Fruit fly (Drosophila melanogaster): ENCODE results near the gene Cox11.

Gene Cox11

DNA sequence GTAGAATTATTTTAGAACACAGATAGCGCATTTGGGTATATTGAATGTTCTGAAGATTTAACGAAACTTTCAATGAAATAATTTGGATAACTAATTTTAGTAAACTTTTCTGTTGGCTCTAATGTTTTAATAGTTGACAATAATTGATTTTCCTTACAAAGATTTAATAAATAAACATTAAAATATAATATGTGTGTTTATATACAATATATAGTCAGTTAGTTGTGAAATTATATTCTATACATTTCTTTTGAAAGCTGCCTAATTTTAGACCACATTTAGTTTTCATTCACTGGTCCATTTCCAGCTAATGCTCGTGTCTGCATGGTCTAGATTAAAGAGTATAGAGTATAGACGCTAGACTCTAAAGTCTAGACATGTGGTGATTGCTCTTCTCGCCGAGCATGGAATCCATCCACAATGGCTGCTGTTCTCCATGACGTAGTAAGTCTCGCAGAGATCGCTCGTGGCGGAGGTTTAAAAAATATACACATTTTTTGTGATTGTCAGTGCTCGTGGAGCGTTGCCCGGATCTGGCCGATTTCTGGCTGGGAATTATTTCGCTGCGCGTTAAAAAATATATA, 32.1 kb downstream of the Cox11 start, which contains the start of gene GluRIIB (continued):
- TF ChIP-seq slou (GFP tag; optimal IDR thresholded peaks at IDR 0.05) = no peak
- no peak for TF ChIP-seq Abd-B (GFP tag; optimal IDR thresholded peaks at IDR 0.05)
- no peak for TF ChIP-seq CG14860 (GFP tag; IDR thresholded peaks at IDR 0.05; ENCODE audit: partially characterized antibody)
- TF ChIP-seq dmrt99B (tag; optimal IDR thresholded peaks at IDR 0.05) = peak; percentile 56
- TF ChIP-seq hth (optimal IDR thresholded peaks at IDR 0.05) = no peak
- no peak for TF ChIP-seq yki (optimal IDR thresholded peaks at IDR 0.05)
- TF ChIP-seq nerfin-1 (tag; optimal IDR thresholded peaks at IDR 0.05) = no peak
- no peak for TF ChIP-seq CG18599 (GFP tag; optimal IDR thresholded peaks at IDR 0.05)
- TF ChIP-seq CG7556 (GFP tag; optimal IDR thresholded peaks at IDR 0.05) = peak; percentile 12
- no peak for TF ChIP-seq Awh (GFP tag; IDR thresholded peaks at IDR 0.05)
- no peak for TF ChIP-seq CG4404 (GFP tag; IDR thresholded peaks at IDR 0.05)
- TF ChIP-seq CG14667 (GFP tag; IDR thresholded peaks at IDR 0.05) = no peak
- peak; percentile 42 for TF ChIP-seq CG10979 (tag; optimal IDR thresholded peaks at IDR 0.05)
- no peak for TF ChIP-seq CG17328 (GFP tag; IDR thresholded peaks at IDR 0.05)
- no peak for TF ChIP-seq scrt (GFP tag; optimal IDR thresholded peaks at IDR 0.05)
- no peak for TF ChIP-seq stc (GFP tag; IDR thresholded peaks at IDR 0.05)
- TF ChIP-seq Camta (GFP tag; optimal IDR thresholded peaks at IDR 0.05) = no peak
- no peak for TF ChIP-seq CG9876 (GFP tag; optimal IDR thresholded peaks at IDR 0.05)
- no peak for TF ChIP-seq CG10147 (GFP tag; optimal IDR thresholded peaks at IDR 0.05)
- no peak for TF ChIP-seq Dll (GFP tag; IDR thresholded peaks at IDR 0.05; ENCODE audit: partially characterized antibody)
- TF ChIP-seq nmo (GFP tag; optimal IDR thresholded peaks at IDR 0.05) = peak; percentile 39
- no peak for TF ChIP-seq CG4617 (GFP tag; optimal IDR thresholded peaks at IDR 0.05; ENCODE audit: borderline replicate concordance)
- TF ChIP-seq CG10267 (tag; optimal IDR thresholded peaks at IDR 0.05) = no peak
- no peak for TF ChIP-seq bcd (GFP tag; optimal IDR thresholded peaks at IDR 0.05)
- TF ChIP-seq zen (tag; optimal IDR thresholded peaks at IDR 0.05) = no peak
- TF ChIP-seq wdn (GFP tag; IDR thresholded peaks at IDR 0.05) = no peak
- TF ChIP-seq CG15479 (GFP tag; optimal IDR thresholded peaks at IDR 0.05) = no peak
- no peak for TF ChIP-seq ase (GFP tag; IDR thresholded peaks at IDR 0.05)
- TF ChIP-seq CG6272 (GFP tag; IDR thresholded peaks at IDR 0.05) = no peak
- no peak for TF ChIP-seq CG2889 (GFP tag; IDR thresholded peaks at IDR 0.05)
- peak; percentile 43 for TF ChIP-seq Med (GFP tag)
- no peak for TF ChIP-seq tin (GFP tag; optimal IDR thresholded peaks at IDR 0.05)
- no peak for TF ChIP-seq CG18011 (GFP tag; optimal IDR thresholded peaks at IDR 0.05)
- no peak for TF ChIP-seq emc (GFP tag; optimal IDR thresholded peaks at IDR 0.05)
- TF ChIP-seq pita (GFP tag; optimal IDR thresholded peaks at IDR 0.05) = no peak
- no peak for TF ChIP-seq CG13296 (GFP tag; optimal IDR thresholded peaks at IDR 0.05)
- TF ChIP-seq Side (GFP tag; optimal IDR thresholded peaks at IDR 0.05) = no peak
- no peak for TF ChIP-seq sr (GFP tag; IDR thresholded peaks at IDR 0.05)
- TF ChIP-seq Chrac-16 (GFP tag; optimal IDR thresholded peaks at IDR 0.05) = no peak
- TF ChIP-seq CG10431 (GFP tag; optimal IDR thresholded peaks at IDR 0.05) = no peak
- TF ChIP-seq CG12769 (tag; optimal IDR thresholded peaks at IDR 0.05) = peak; percentile 2
- no peak for TF ChIP-seq Hmx (GFP tag; optimal IDR thresholded peaks at IDR 0.05)
- peak; percentile 25 for TF ChIP-seq CG8924 (tag; optimal IDR thresholded peaks at IDR 0.05)
- no peak for TF ChIP-seq dmrt11E (tag; optimal IDR thresholded peaks at IDR 0.05)
- no peak for TF ChIP-seq knrl (GFP tag; IDR thresholded peaks at IDR 0.05; ENCODE audit: partially characterized antibody)
- no peak for TF ChIP-seq nau (GFP tag; optimal IDR thresholded peaks at IDR 0.05)
- TF ChIP-seq ranshi (GFP tag; IDR thresholded peaks at IDR 0.05) = no peak
- TF ChIP-seq CG4360 (GFP tag; IDR thresholded peaks at IDR 0.05) = no peak
- no peak for TF ChIP-seq run (tag; optimal IDR thresholded peaks at IDR 0.05)
- no peak for TF ChIP-seq CG8281 (tag; optimal IDR thresholded peaks at IDR 0.05)
- no peak for TF ChIP-seq CG10462 (GFP tag; optimal IDR thresholded peaks at IDR 0.05)

All from whole organism, embryonic.